Fruit fly (Drosophila melanogaster) whole organism, adult: ENCODE results near the gene CG13786.

Experiments
- CG12768 ChIP-seq: fragments of 200-800 bp; sonication (Bioruptor generic); optimal IDR thresholded peaks from 2 replicates; lab custom pipeline; 2017; ENCODE audit warnings: missing biosample characterization, missing genetic modification characterization, mild to moderate bottlenecking, moderate library complexity, missing genetic modification reagents
- CG14711 ChIP-seq: fragments of 200-800 bp; sonication (Bioruptor generic); optimal IDR thresholded peaks from 2 replicates; lab custom pipeline; 2018; ENCODE audit warnings: missing biosample characterization, mild to moderate bottlenecking, missing genetic modification characterization, moderate library complexity
- CG7045 ChIP-seq: fragments of 200-800 bp; sonication (Bioruptor generic); optimal IDR thresholded peaks from 2 replicates; lab custom pipeline; 2017; ENCODE audit warnings: missing biosample characterization, mild to moderate bottlenecking, missing genetic modification characterization
- Clk ChIP-seq: fragments of 200-800 bp; sonication (Bioruptor generic); optimal IDR thresholded peaks from 2 replicates; lab custom pipeline; 2017; ENCODE audit warnings: missing biosample characterization, missing genetic modification characterization
- Mnt ChIP-seq: fragments of 200-800 bp; sonication (Bioruptor generic); optimal IDR thresholded peaks from 2 replicates; lab custom pipeline; 2016; ENCODE audit warnings: missing biosample characterization, mild to moderate bottlenecking, missing genetic modification characterization
- bab1 ChIP-seq: fragments of 200-800 bp; sonication (Bioruptor generic); optimal IDR thresholded peaks from 3 replicates; lab custom pipeline; 2019; ENCODE audit warnings: missing biosample characterization, mild to moderate bottlenecking, missing genetic modification characterization, moderate library complexity
- cic ChIP-seq: fragments of 200-800 bp; sonication (Bioruptor generic); optimal IDR thresholded peaks from 2 replicates; lab custom pipeline; 2017; ENCODE audit warnings: missing biosample characterization, mild to moderate bottlenecking, missing genetic modification characterization, moderate library complexity
- cnc ChIP-seq, 2 experiments: fragments of >200 bp; optimal IDR thresholded peaks; 2 replicates each; lab custom pipeline; 2017
- kay ChIP-seq: fragments of 200-800 bp; sonication (Bioruptor generic); peaks from one replicate; lab custom pipeline; 2016; ENCODE audit warnings: missing biosample characterization, missing genetic modification characterization, borderline replicate concordance
- pad ChIP-seq: fragments of 200-800 bp; sonication (Bioruptor generic); optimal IDR thresholded peaks from 3 replicates; lab custom pipeline; 2017; ENCODE audit warnings: missing biosample characterization, missing genetic modification characterization, mild to moderate bottlenecking, moderate library complexity, missing genetic modification reagents
- toe ChIP-seq: fragments of 200-800 bp; sonication (Bioruptor generic); optimal IDR thresholded peaks from 2 replicates; lab custom pipeline; 2016; ENCODE audit warnings: missing biosample characterization, missing genetic modification characterization

DNA sequence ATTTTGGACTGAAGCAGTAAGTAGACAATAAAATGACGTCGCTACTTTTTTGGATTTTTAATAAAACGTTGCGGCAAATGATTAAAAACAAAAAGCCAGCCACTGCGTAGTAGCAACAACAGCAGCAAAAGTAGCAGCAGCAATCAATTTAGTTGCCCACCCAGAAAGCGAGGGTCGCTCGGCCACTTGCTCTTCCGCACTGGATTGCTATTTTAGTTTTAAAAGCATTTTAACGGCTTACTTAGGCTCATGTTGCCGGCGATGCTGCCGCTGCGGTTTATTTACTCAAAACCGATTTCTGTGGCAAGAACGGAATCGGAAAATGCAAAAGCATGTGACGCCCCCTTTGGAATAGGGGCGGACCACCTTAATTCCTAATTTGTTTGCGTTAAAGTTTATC lies 9.8 kb upstream of the CG13786 start:
- TF ChIP-seq kay (GFP tag; lab: Kevin White, UChicago) = no peak
- no peak for TF ChIP-seq CG12768
- no peak for TF ChIP-seq bab1 (GFP tag; lab: Kevin White, UChicago)
- TF ChIP-seq cic = no peak
- TF ChIP-seq toe = no peak
- no peak for TF ChIP-seq Mnt
- TF ChIP-seq pad (GFP tag; lab: Kevin White, UChicago) = no peak
- TF ChIP-seq CG7045 (GFP tag; lab: Kevin White, UChicago) = no peak
- TF ChIP-seq Clk (GFP tag; lab: Kevin White, UChicago) = no peak
- TF ChIP-seq CG14711 = no peak
- no peak for TF ChIP-seq cnc (optimal IDR thresholded peaks at IDR 0.05; lab: Kevin White, UChicago)
